Fruit fly (Drosophila melanogaster) S2 (cell line): ENCODE results near the gene RpS25.

ENCODE experiments used
- CG8478 ChIP-seq: fragments of >200 bp; optimal IDR thresholded peaks from 2 replicates; lab custom pipeline; 2018
- CTCF ChIP-seq, 2 experiments: fragments of >200 bp; optimal IDR thresholded peaks; 2 replicates each; lab custom pipeline; 2018

- TF ChIP-seq CG8478 (lab: Kevin White, UChicago) = no peak
- TF ChIP-seq CTCF (optimal IDR thresholded peaks at IDR 0.05; lab: Kevin White, UChicago) = no peak
These were observed 10.4 kb upstream of the RpS25 start, which contains the start of gene CG17726 for dm6 chr3R:11226496-11226895.
